Worm (Caenorhabditis elegans) whole organism, young adult: ENCODE measurements around the gene ZK546.5.
A peak's percentile ranks its signal among the peaks of the same experiment; 100 is the strongest.

Experiments used
- B0019.2 ChIP-seq: fragments of 200-800 bp; sonication (Bioruptor generic); conservative IDR thresholded peaks from 2 replicates; pipeline ENCODE4 v1.3.6; 2022; ENCODE audit warnings: missing genetic modification reagents, missing genetic modification characterization, missing compliant biosample characterization
- B0261.1 ChIP-seq: sonication (generic microtip); optimal IDR thresholded peaks from 2 replicates; lab custom pipeline; 2016; ENCODE audit warnings: mild to moderate bottlenecking, missing genetic modification characterization, moderate library complexity, missing compliant biosample characterization
- F33H1.4 ChIP-seq: fragments of 200-800 bp; sonication (Bioruptor generic); IDR thresholded peaks from 2 replicates; pipeline ENCODE4 v1.3.6; 2022; ENCODE audit warnings: missing genetic modification reagents, missing genetic modification characterization, missing compliant biosample characterization
- F52B5.7 ChIP-seq: sonication (generic microtip); optimal IDR thresholded peaks from 2 replicates; lab custom pipeline; 2016; ENCODE audit warnings: mild to moderate bottlenecking, missing genetic modification characterization, missing compliant biosample characterization
- F57A8.1 ChIP-seq: fragments of 200-800 bp; sonication (Bioruptor generic); optimal IDR thresholded peaks from 2 replicates; lab custom pipeline; 2018; ENCODE audit warnings: mild to moderate bottlenecking, missing genetic modification characterization, moderate library complexity, missing compliant biosample characterization
- K12H6.12 ChIP-seq: fragments of 200-800 bp; sonication (Bioruptor generic); optimal IDR thresholded peaks from 2 replicates; lab custom pipeline; 2018; ENCODE audit warnings: mild to moderate bottlenecking, missing genetic modification characterization, missing compliant biosample characterization
- Y53G8AR.9 ChIP-seq: fragments of 200-800 bp; sonication (Bioruptor generic); conservative IDR thresholded peaks from 2 replicates; pipeline ENCODE4 v1.3.6; 2022; ENCODE audit warnings: missing genetic modification reagents, missing genetic modification characterization, missing compliant biosample characterization
- ZK185.1 ChIP-seq: sonication (generic microtip); optimal IDR thresholded peaks from 2 replicates; lab custom pipeline; 2016; ENCODE audit warnings: mild to moderate bottlenecking, missing genetic modification characterization, missing compliant biosample characterization; ENCODE audit not compliant: poor library complexity, severe bottlenecking
- aptf-2 ChIP-seq: fragments of 200-800 bp; sonication (Bioruptor generic); conservative IDR thresholded peaks from 2 replicates; pipeline ENCODE4 v1.3.6; 2022; ENCODE audit warnings: missing genetic modification reagents, missing genetic modification characterization, missing compliant biosample characterization
- athp-1 ChIP-seq: sonication (generic microtip); optimal IDR thresholded peaks from 2 replicates; lab custom pipeline; 2017; ENCODE audit warnings: mild to moderate bottlenecking, missing genetic modification characterization, missing compliant biosample characterization
- attf-6 ChIP-seq: fragments of 200-800 bp; sonication (Bioruptor generic); IDR thresholded peaks from 2 replicates; pipeline ENCODE4 v1.3.6; 2022; ENCODE audit warnings: missing genetic modification reagents, missing genetic modification characterization, missing compliant biosample characterization
- bed-2 ChIP-seq: fragments of 200-800 bp; sonication (Bioruptor generic); IDR thresholded peaks from 2 replicates; pipeline ENCODE4 v1.3.6; 2022; ENCODE audit warnings: missing genetic modification reagents, missing genetic modification characterization, missing compliant biosample characterization
- ccch-3 ChIP-seq: fragments of 200-800 bp; sonication (Bioruptor generic); optimal IDR thresholded peaks from 2 replicates; lab custom pipeline; 2018; ENCODE audit warnings: mild to moderate bottlenecking, missing genetic modification characterization, missing compliant biosample characterization
- cebp-1 ChIP-seq, 2 experiments: fragments of 200-800 bp in 1 of 2; sonication (Bioruptor generic) in 1 of 2; sonication (generic microtip) in 1 of 2; IDR thresholded peaks in 1 of 2; optimal IDR thresholded peaks in 1 of 2; 2 replicates each; pipeline versions ENCODE4 v1.3.6 to Lab custom; 2017 to 2022; ENCODE audit warnings: missing compliant biosample characterization in 2 of 2, missing genetic modification characterization in 2 of 2, mild to moderate bottlenecking in 1 of 2, missing genetic modification reagents in 1 of 2, moderate library complexity in 1 of 2
- ceh-58 ChIP-seq: fragments of 200-800 bp; sonication (Bioruptor generic); IDR thresholded peaks from 2 replicates; pipeline ENCODE4 v1.3.6; 2022; ENCODE audit warnings: missing genetic modification characterization, missing compliant biosample characterization
- egl-18 ChIP-seq: fragments of 200-800 bp; sonication (Bioruptor generic); IDR thresholded peaks from 2 replicates; pipeline ENCODE4 v1.3.6; 2022; ENCODE audit warnings: missing genetic modification reagents, missing genetic modification characterization, missing compliant biosample characterization
- hmg-20 ChIP-seq: fragments of 200-800 bp; sonication (Bioruptor generic); IDR thresholded peaks from 2 replicates; pipeline ENCODE4 v1.3.6; 2022; ENCODE audit warnings: missing genetic modification reagents, missing genetic modification characterization, missing compliant biosample characterization
- let-526 ChIP-seq: fragments of 200-800 bp; sonication (Bioruptor generic); IDR thresholded peaks from 2 replicates; pipeline ENCODE4 v1.3.6; 2022; ENCODE audit warnings: missing genetic modification reagents, missing genetic modification characterization, missing compliant biosample characterization
- let-607 ChIP-seq, 2 experiments: fragments of 200-800 bp in 1 of 2; sonication (Bioruptor generic) in 1 of 2; sonication (generic microtip) in 1 of 2; optimal IDR thresholded peaks; 2 replicates each; lab custom pipeline; 2016 to 2018; ENCODE audit warnings: mild to moderate bottlenecking in 2 of 2, missing compliant biosample characterization in 2 of 2, missing genetic modification characterization in 2 of 2, moderate library complexity in 2 of 2, missing genotype in 1 of 2
- lsl-1 ChIP-seq: fragments of 200-800 bp; sonication (Bioruptor generic); optimal IDR thresholded peaks from 2 replicates; lab custom pipeline; 2018; ENCODE audit warnings: mild to moderate bottlenecking, missing genetic modification characterization, moderate library complexity, missing compliant biosample characterization
- lsy-27 ChIP-seq: sonication (generic microtip); optimal IDR thresholded peaks from 2 replicates; lab custom pipeline; 2017; ENCODE audit warnings: missing genetic modification characterization, mild to moderate bottlenecking, missing compliant biosample characterization, antibody characterized with exemption, missing genotype, borderline replicate concordance; ENCODE audit not compliant: insufficient read depth
- madf-10 ChIP-seq: sonication (generic microtip); optimal IDR thresholded peaks from 2 replicates; lab custom pipeline; 2016; ENCODE audit warnings: mild to moderate bottlenecking, missing genetic modification characterization, missing compliant biosample characterization
- madf-3 ChIP-seq: fragments of 200-800 bp; sonication (Bioruptor generic); IDR thresholded peaks from 2 replicates; pipeline ENCODE4 v1.3.6; 2022; ENCODE audit warnings: missing genetic modification reagents, missing genetic modification characterization, missing compliant biosample characterization
- madf-6 ChIP-seq: fragments of 200-800 bp; sonication (Bioruptor generic); IDR thresholded peaks from 2 replicates; pipeline ENCODE4 v1.3.6; 2022; ENCODE audit warnings: missing genetic modification reagents, missing genetic modification characterization, missing compliant biosample characterization
- madf-8 ChIP-seq: fragments of 200-800 bp; sonication (Bioruptor generic); conservative IDR thresholded peaks from 2 replicates; pipeline ENCODE4 v1.3.6; 2022; ENCODE audit warnings: missing genetic modification reagents, missing genetic modification characterization, missing compliant biosample characterization
- mes-4 ChIP-seq: sonication (generic microtip); optimal IDR thresholded peaks from 2 replicates; lab custom pipeline; 2016; ENCODE audit warnings: missing genotype, missing genetic modification characterization, missing compliant biosample characterization
- mxl-1 ChIP-seq: sonication (generic microtip); optimal IDR thresholded peaks from 2 replicates; lab custom pipeline; 2016; ENCODE audit warnings: missing genetic modification characterization, missing compliant biosample characterization
- nfya-1 ChIP-seq: sonication (generic microtip); optimal IDR thresholded peaks from 2 replicates; lab custom pipeline; 2017; ENCODE audit warnings: antibody characterized with exemption, missing compliant biosample characterization, missing genetic modification characterization, borderline replicate concordance; ENCODE audit not compliant: insufficient read depth
- nfya-2 ChIP-seq: fragments of 200-800 bp; sonication (Bioruptor generic); IDR thresholded peaks from 2 replicates; pipeline ENCODE4 v1.3.6; 2022; ENCODE audit warnings: missing genetic modification reagents, missing genetic modification characterization, missing compliant biosample characterization
- nhr-120 ChIP-seq: fragments of 200-800 bp; sonication (Bioruptor generic); IDR thresholded peaks from 2 replicates; pipeline ENCODE4 v1.3.6; 2022; ENCODE audit warnings: missing genetic modification characterization, missing compliant biosample characterization
- nhr-27 ChIP-seq: fragments of 200-800 bp; sonication (Bioruptor generic); optimal IDR thresholded peaks from 2 replicates; lab custom pipeline; 2018; ENCODE audit warnings: mild to moderate bottlenecking, missing genetic modification characterization, moderate library complexity, missing compliant biosample characterization
- nhr-80 ChIP-seq: sonication (generic microtip); optimal IDR thresholded peaks from 2 replicates; lab custom pipeline; 2016; ENCODE audit warnings: missing genetic modification characterization, missing compliant biosample characterization
- rcor-1 ChIP-seq: fragments of 200-800 bp; sonication (Bioruptor generic); IDR thresholded peaks from 2 replicates; pipeline ENCODE4 v1.3.6; 2022; ENCODE audit warnings: missing genetic modification reagents, missing genetic modification characterization, missing compliant biosample characterization
- rpc-1 ChIP-seq, 2 experiments: fragments of 150-350 bp in 1 of 2; sonication (generic microtip) in 1 of 2; optimal IDR thresholded peaks; 2 replicates each; lab custom pipeline; 2014 to 2018; ENCODE audit warnings: missing biosample characterization in 1 of 2, missing genetic modification characterization in 1 of 2, missing genetic modification reagents in 1 of 2, missing genotype in 1 of 2
- snpc-1.1 ChIP-seq: sonication (generic microtip); optimal IDR thresholded peaks from 2 replicates; lab custom pipeline; 2017; ENCODE audit warnings: missing genetic modification characterization, mild to moderate bottlenecking, missing compliant biosample characterization, antibody characterized with exemption, moderate library complexity, missing genotype, missing genetic modification reagents; ENCODE audit not compliant: insufficient read depth
- snpc-1.3 ChIP-seq: sonication (generic microtip); optimal IDR thresholded peaks from 2 replicates; lab custom pipeline; 2017; ENCODE audit warnings: missing genetic modification characterization, mild to moderate bottlenecking, missing compliant biosample characterization, antibody characterized with exemption, moderate library complexity, missing genotype, missing genetic modification reagents; ENCODE audit not compliant: insufficient read depth
- sptf-2 ChIP-seq: fragments of 200-800 bp; sonication (Bioruptor generic); optimal IDR thresholded peaks from 2 replicates; lab custom pipeline; 2018; ENCODE audit warnings: mild to moderate bottlenecking, missing genetic modification characterization, missing compliant biosample characterization
- tbp1 ChIP-seq: fragments of 200-800 bp; sonication (Bioruptor generic); optimal IDR thresholded peaks from 2 replicates; lab custom pipeline; 2018; ENCODE audit warnings: mild to moderate bottlenecking, missing genetic modification characterization, missing compliant biosample characterization
- tbx-9 ChIP-seq: sonication (generic microtip); optimal IDR thresholded peaks from 2 replicates; lab custom pipeline; 2016; ENCODE audit warnings: borderline replicate concordance, missing genetic modification characterization, inconsistent platforms, missing compliant biosample characterization
- zim-3 ChIP-seq: sonication (generic microtip); optimal IDR thresholded peaks from 2 replicates; lab custom pipeline; 2017; ENCODE audit warnings: mild to moderate bottlenecking, missing genetic modification characterization, moderate library complexity, missing compliant biosample characterization
- ztf-18 ChIP-seq: sonication (generic microtip); optimal IDR thresholded peaks from 2 replicates; lab custom pipeline; 2016; ENCODE audit warnings: missing genotype, mild to moderate bottlenecking, missing genetic modification characterization, missing compliant biosample characterization
- ztf-25 ChIP-seq: fragments of 200-800 bp; sonication (Bioruptor generic); IDR thresholded peaks from 2 replicates; pipeline ENCODE4 v1.3.6; 2022; ENCODE audit warnings: missing genetic modification reagents, missing genetic modification characterization, missing compliant biosample characterization
- ztf-28 ChIP-seq: fragments of 200-800 bp; sonication (Bioruptor generic); IDR thresholded peaks from 2 replicates; pipeline ENCODE4 v1.3.6; 2022; ENCODE audit warnings: missing genetic modification reagents, missing genetic modification characterization, missing compliant biosample characterization
- ztf-6 ChIP-seq: fragments of 200-800 bp; sonication (Bioruptor generic); IDR thresholded peaks from 2 replicates; pipeline ENCODE4 v1.3.6; 2022; ENCODE audit warnings: missing genetic modification reagents, missing genetic modification characterization, missing compliant biosample characterization

The ZK546.5 gene

ce11 chrII:4920608-4921007, 15.0 kb upstream of the ZK546.5 start:
- TF ChIP-seq nhr-80 (tag; lab: Kevin White, UChicago) (peak; percentile 12), bed-2 (GFP tag; lab: Robert Waterston, UW) (no peak), let-607 (tag; optimal IDR thresholded peaks at IDR 0.05; lab: Kevin White, UChicago) (no peak), Y53G8AR.9 (GFP tag; lab: Robert Waterston, UW) (0 out of 2 replicates have a peak, but pooled peaks have one; percentile 12), ztf-25 (GFP tag; lab: Robert Waterston, UW) (no peak)

- TF ChIP-seq attf-6 (GFP tag; lab: Robert Waterston, UW) (no peak), aptf-2 (GFP tag; lab: Robert Waterston, UW) (no peak), snpc-1.1 (tag; lab: Kevin White, UChicago) (no peak), lsl-1 (GFP tag; lab: Kevin White, UChicago) (no peak), B0261.1 (tag; lab: Kevin White, UChicago) (no peak), ceh-58 (GFP tag; lab: Robert Waterston, UW) (no peak), lsy-27 (no peak), zim-3 (no peak), F33H1.4 (GFP tag; lab: Robert Waterston, UW) (no peak), madf-3 (GFP tag; lab: Robert Waterston, UW) (no peak), ZK185.1 (tag; lab: Kevin White, UChicago) (no peak), let-526 (GFP tag; lab: Robert Waterston, UW) (no peak), K12H6.12 (tag; lab: Kevin White, UChicago) (no peak), ztf-6 (GFP tag; lab: Robert Waterston, UW) (no peak), nfya-1 (no peak), nhr-120 (GFP tag; lab: Robert Waterston, UW) (no peak)
Observed at ce11 chrII:4924729-4925128, 10.9 kb upstream of the ZK546.5 start.

DNA sequence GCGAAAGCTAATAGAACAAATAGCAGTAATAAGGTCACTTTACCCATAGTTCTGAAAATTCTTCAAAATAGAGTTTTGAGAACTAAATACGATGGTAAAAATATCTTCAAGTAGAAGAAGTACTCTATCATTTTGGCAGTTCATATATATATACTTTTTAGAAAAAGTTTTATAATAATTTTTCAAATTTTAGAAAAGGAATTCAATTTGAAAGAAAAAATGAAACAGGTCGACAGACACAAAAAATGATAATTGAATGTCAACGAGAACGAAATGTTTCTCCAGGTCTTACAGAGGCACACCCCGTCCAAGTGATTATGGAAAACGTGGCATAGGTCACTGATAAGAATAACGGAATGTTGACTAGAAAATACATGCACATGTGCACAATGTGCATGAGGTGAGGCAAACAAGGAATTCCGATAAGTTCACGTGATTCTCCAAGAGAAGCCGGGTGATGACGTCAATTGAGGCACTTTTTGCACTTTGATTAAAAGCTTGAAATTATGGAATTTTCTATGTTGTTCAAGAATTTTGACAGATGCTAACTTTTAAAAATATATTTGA, 10.3 kb upstream of the ZK546.5 start, which contains the start of gene aagr-2:
aagr-2 (minus strand) TSS at position 51 of the 567 bp plus-strand sequence.
- TF ChIP-seq egl-18 (no peak), tbp1 (GFP tag; lab: Kevin White, UChicago) (peak; percentile 25), ztf-18 (tag; lab: Kevin White, UChicago) (no peak), madf-8 (no peak), mxl-1 (tag; lab: Kevin White, UChicago) (no peak), ztf-28 (no peak), cebp-1 (GFP tag; IDR thresholded peaks at IDR 0.05; lab: Robert Waterston, UW) (no peak), cebp-1 (tag; optimal IDR thresholded peaks at IDR 0.05; lab: Kevin White, UChicago) (peak; percentile 60), rpc-1 (optimal IDR thresholded peaks at IDR 0.05; lab: Kevin White, UChicago) (no peak), rpc-1 (tag; optimal IDR thresholded peaks at IDR 0.05; lab: Kevin White, UChicago) (no peak), F57A8.1 (no peak), rcor-1 (no peak), snpc-1.3 (tag; lab: Kevin White, UChicago) (no peak), nfya-2 (GFP tag; lab: Robert Waterston, UW) (no peak), hmg-20 (GFP tag; lab: Robert Waterston, UW) (no peak), mes-4 (no peak), madf-6 (GFP tag; lab: Robert Waterston, UW) (no peak), sptf-2 (GFP tag; lab: Kevin White, UChicago) (no peak), athp-1 (tag; lab: Kevin White, UChicago) (no peak), ccch-3 (GFP tag; lab: Kevin White, UChicago) (no peak), B0019.2 (no peak), nhr-27 (tag; lab: Kevin White, UChicago) (no peak), madf-10 (tag; lab: Kevin White, UChicago) (no peak), F52B5.7 (no peak), aptf-2 (GFP tag; lab: Robert Waterston, UW) (no peak), nhr-120 (GFP tag; lab: Robert Waterston, UW) (no peak), tbx-9 (no peak)
